Worm (Caenorhabditis elegans): ENCODE data around the gene Y75B12B.11.

Y75B12B.11 gene

ce11 chrV:15230243-15230642 is 39.1 kb downstream of the Y75B12B.11 start, which contains the start of gene srw-15:
srw-15 (plus strand) TSS chrV:15230543.
- no peak for TF ChIP-seq zip-8 (tag; optimal IDR thresholded peaks at IDR 0.05)

ce11 chrV:15232200-15232599 is 41.1 kb downstream of the Y75B12B.11 start, which contains the start of gene srw-13:
srw-13 (plus strand) TSS chrV:15232500.
- TF ChIP-seq nhr-2 (tag; optimal IDR thresholded peaks at IDR 0.05) (no peak), nhr-76 (tag; optimal IDR thresholded peaks at IDR 0.05) (no peak), ham-2 (GFP tag; optimal IDR thresholded peaks at IDR 0.05) (no peak)

ce11 chrV:15235661-15236060 is 44.6 kb downstream of the Y75B12B.11 start, which contains the start of gene nhr-164:
nhr-164 (minus strand) TSS chrV:15235761.
- TF ChIP-seq unc-120 (tag; optimal IDR thresholded peaks at IDR 0.05; ENCODE audit: poor library complexity, severe bottlenecking) (no peak), ztf-11 (tag; optimal IDR thresholded peaks at IDR 0.05) (no peak), nhr-237 (tag; optimal IDR thresholded peaks at IDR 0.05) (no peak), nhr-28 (tag; optimal IDR thresholded peaks at IDR 0.05) (no peak), unc-39 (tag; optimal IDR thresholded peaks at IDR 0.05) (no peak), tbx-8 (GFP tag; optimal IDR thresholded peaks at IDR 0.05) (no peak)

ce11 chrV:15238552-15238951 is 47.5 kb downstream of the Y75B12B.11 start, which contains the start of gene srw-12:
srw-12 (minus strand) TSS chrV:15238652.
- no peak for TF ChIP-seq nhr-2 (tag; optimal IDR thresholded peaks at IDR 0.05)
- TF ChIP-seq mls-2 (tag; optimal IDR thresholded peaks at IDR 0.05), result no peak
- TF ChIP-seq sptf-1 (tag; optimal IDR thresholded peaks at IDR 0.05), result no peak
- no peak for TF ChIP-seq drap-1 (GFP tag; optimal IDR thresholded peaks at IDR 0.05)
- no peak for TF ChIP-seq bed-3 (GFP tag; optimal IDR thresholded peaks at IDR 0.05)
- TF ChIP-seq blmp-1 (tag; optimal IDR thresholded peaks at IDR 0.05), result no peak
- no peak for TF ChIP-seq mep-1 (tag; optimal IDR thresholded peaks at IDR 0.05)
- no peak for TF ChIP-seq nhr-237 (tag; optimal IDR thresholded peaks at IDR 0.05)
- TF ChIP-seq nhr-28 (tag; optimal IDR thresholded peaks at IDR 0.05), result no peak
- no peak for TF ChIP-seq ceh-43 (GFP tag; optimal IDR thresholded peaks at IDR 0.05)
- no peak for TF ChIP-seq nhr-76 (tag; optimal IDR thresholded peaks at IDR 0.05)
- TF ChIP-seq ham-2 (GFP tag; optimal IDR thresholded peaks at IDR 0.05), result no peak
- no peak for TF ChIP-seq ces-1 (GFP tag; optimal IDR thresholded peaks at IDR 0.05)
- TF ChIP-seq lsy-2 (tag; optimal IDR thresholded peaks at IDR 0.05), result no peak
- TF ChIP-seq unc-120 (tag; optimal IDR thresholded peaks at IDR 0.05; ENCODE audit: poor library complexity, severe bottlenecking), result no peak
- TF ChIP-seq ceh-83 (GFP tag; optimal IDR thresholded peaks at IDR 0.05), result no peak

ce11 chrV:15240215-15240614 is 49.1 kb downstream of the Y75B12B.11 start, which contains the start of gene srw-11:
srw-11 (minus strand) TSS chrV:15240315.
- TF ChIP-seq ces-1 (GFP tag; optimal IDR thresholded peaks at IDR 0.05) (no peak), ztf-11 (tag; optimal IDR thresholded peaks at IDR 0.05) (no peak), nhr-76 (tag; optimal IDR thresholded peaks at IDR 0.05) (no peak), drap-1 (GFP tag; optimal IDR thresholded peaks at IDR 0.05) (no peak), mls-2 (tag; optimal IDR thresholded peaks at IDR 0.05) (no peak), elt-1 (tag; optimal IDR thresholded peaks at IDR 0.05; ENCODE audit: borderline replicate concordance, insufficient read depth) (no peak), ham-2 (GFP tag; optimal IDR thresholded peaks at IDR 0.05) (no peak), ceh-43 (GFP tag; optimal IDR thresholded peaks at IDR 0.05) (no peak), elt-3 (tag; optimal IDR thresholded peaks at IDR 0.05) (no peak), snpc-4 (tag; optimal IDR thresholded peaks at IDR 0.05) (no peak), nhr-28 (tag; optimal IDR thresholded peaks at IDR 0.05) (no peak)

ce11 chrV:15241259-15241658 is 50.2 kb downstream of the Y75B12B.11 start, which contains the start of gene chil-12:
chil-12 (plus strand) TSS chrV:15241559.
- TF ChIP-seq ztf-11 (tag; optimal IDR thresholded peaks at IDR 0.05) (no peak), ceh-43 (GFP tag; optimal IDR thresholded peaks at IDR 0.05) (no peak), bed-3 (GFP tag; optimal IDR thresholded peaks at IDR 0.05) (no peak), flh-1 (GFP tag; optimal IDR thresholded peaks at IDR 0.05) (no peak), unc-39 (tag; optimal IDR thresholded peaks at IDR 0.05) (no peak), elt-3 (tag; optimal IDR thresholded peaks at IDR 0.05) (no peak), unc-62 (GFP tag; optimal IDR thresholded peaks at IDR 0.05) (no peak)
